Fruit fly (Drosophila melanogaster) whole organism, pupa: ENCODE measurements around the gene CG46281.

Source experiments
- CG34367 ChIP-seq: fragments of 200-800 bp; sonication (Bioruptor generic); optimal IDR thresholded peaks from 2 replicates; lab custom pipeline; 2018; ENCODE audit warnings: missing biosample characterization, mild to moderate bottlenecking, missing genetic modification characterization
- CG9948 ChIP-seq: fragments of 200-800 bp; sonication (Bioruptor generic); optimal IDR thresholded peaks from 2 replicates; lab custom pipeline; 2018; ENCODE audit warnings: missing biosample characterization, mild to moderate bottlenecking, missing genetic modification characterization, moderate library complexity
- Pif1A ChIP-seq: fragments of 200-800 bp; sonication (Bioruptor generic); optimal IDR thresholded peaks from 3 replicates; lab custom pipeline; 2016; ENCODE audit warnings: missing biosample characterization, missing genetic modification characterization
- Snoo ChIP-seq: fragments of 200-800 bp; sonication (Bioruptor generic); optimal IDR thresholded peaks from 3 replicates; lab custom pipeline; 2017; ENCODE audit warnings: missing biosample characterization, mild to moderate bottlenecking, missing genetic modification characterization, inconsistent platforms
- gl ChIP-seq: fragments of 200-800 bp; sonication (Bioruptor generic); optimal IDR thresholded peaks from 2 replicates; lab custom pipeline; 2018; ENCODE audit warnings: missing biosample characterization, mild to moderate bottlenecking, missing genetic modification characterization

DNA sequence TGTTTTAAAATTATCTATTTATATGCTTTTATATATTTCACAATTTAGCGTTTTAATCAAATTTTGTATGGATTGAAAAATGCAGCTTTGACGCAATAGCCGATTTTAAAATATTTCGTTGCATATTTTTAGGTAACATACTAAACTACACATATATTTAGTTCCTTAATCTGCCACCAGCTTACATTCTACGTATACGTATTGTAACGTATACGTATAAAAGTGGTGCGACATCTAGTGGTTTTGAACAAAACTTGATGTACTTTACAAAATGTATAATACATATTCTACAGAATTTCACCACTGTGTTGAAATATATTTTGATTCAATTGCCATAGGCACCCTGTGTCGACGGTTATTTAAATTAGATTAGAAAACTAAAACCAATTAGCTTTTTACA lies 48.2 kb upstream of the CG46281 start:
- TF ChIP-seq Pif1A (no peak), gl (tag; lab: Kevin White, UChicago) (no peak), Snoo (tag; lab: Kevin White, UChicago) (no peak), CG9948 (tag; lab: Kevin White, UChicago) (no peak), CG34367 (no peak)
